Fruit fly (Drosophila melanogaster): ENCODE data around the gene betaTub85D.

The betaTub85D gene

DNA sequence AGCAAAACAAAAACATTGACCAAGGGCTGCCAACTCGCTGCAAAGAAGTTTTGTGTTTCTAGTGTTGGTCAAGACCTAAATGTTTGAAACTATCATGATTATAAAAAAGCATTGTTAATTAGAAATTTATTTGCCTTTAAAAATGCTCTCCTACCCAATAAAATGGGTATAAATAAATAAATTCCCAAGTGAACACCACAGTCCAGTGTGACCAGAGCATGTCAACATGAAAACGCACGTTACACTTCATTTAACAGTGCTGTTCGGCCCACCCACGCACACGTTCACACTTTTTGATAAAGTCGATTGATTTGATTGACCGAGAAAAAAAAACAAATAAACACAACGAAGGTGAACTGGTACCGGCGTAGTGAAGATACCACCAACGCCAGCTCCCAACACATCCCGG is 6.0 kb downstream of the betaTub85D start, which contains the start of the genes CG9356, BBIP1 and CG8135 (continued):
- no peak for TF ChIP-seq TFAM (GFP tag; optimal IDR thresholded peaks at IDR 0.05)
- TF ChIP-seq CG6689 (GFP tag; IDR thresholded peaks at IDR 0.05) = peak; percentile 67
- peak; percentile 54 for TF ChIP-seq BEAF-32 (GFP tag; optimal IDR thresholded peaks at IDR 0.05)
- TF ChIP-seq Dref (GFP tag; IDR thresholded peaks at IDR 0.05) = peak; percentile 43
- TF ChIP-seq CG1024 (GFP tag; IDR thresholded peaks at IDR 0.05) = peak; percentile 62; the same call in 1 of the 2 replicates
- no peak for TF ChIP-seq CG1529 (GFP tag; optimal IDR thresholded peaks at IDR 0.05)
- no peak; the same call in 2 of the 3 replicates for TF ChIP-seq croc (GFP tag; conservative IDR thresholded peaks at IDR 0.05)
- peak; percentile 54 for TF ChIP-seq nerfin-1 (tag; optimal IDR thresholded peaks at IDR 0.05)
- no peak for TF ChIP-seq lov (optimal IDR thresholded peaks at IDR 0.05)
- no peak for TF ChIP-seq lov (GFP tag; IDR thresholded peaks at IDR 0.05)
- TF ChIP-seq CG2712 (tag; optimal IDR thresholded peaks at IDR 0.05) = peak; percentile 79
- TF ChIP-seq sqz (GFP tag; optimal IDR thresholded peaks at IDR 0.05) = peak; percentile 81
- TF ChIP-seq Hey (tag; optimal IDR thresholded peaks at IDR 0.05) = no peak
- TF ChIP-seq CG7372 (GFP tag; IDR thresholded peaks at IDR 0.05) = peak; percentile 44
- TF ChIP-seq CG14050 (GFP tag; IDR thresholded peaks at IDR 0.05) = peak; percentile 41; the same call in 2 of the 3 replicates
- peak; percentile 35; the same call in 1 of the 2 replicates for TF ChIP-seq wor (GFP tag; IDR thresholded peaks at IDR 0.05)
- TF ChIP-seq Ada2b (GFP tag; IDR thresholded peaks at IDR 0.05) = peak; percentile 47; the same call in 1 of the 2 replicates
- TF ChIP-seq CG11456 (GFP tag; IDR thresholded peaks at IDR 0.05) = peak; percentile 75
- no peak for TF ChIP-seq gcm2 (GFP tag; optimal IDR thresholded peaks at IDR 0.05)
- peak; percentile 37; the same call in 1 of the 2 replicates for TF ChIP-seq ttk (GFP tag; IDR thresholded peaks at IDR 0.05)
- no peak for TF ChIP-seq sim (GFP tag; IDR thresholded peaks at IDR 0.05)
- peak; percentile 75 for TF ChIP-seq pum (GFP tag; optimal IDR thresholded peaks at IDR 0.05)
- TF ChIP-seq pros (GFP tag; optimal IDR thresholded peaks at IDR 0.05) = no peak
- TF ChIP-seq Hand (GFP tag; optimal IDR thresholded peaks at IDR 0.05) = no peak
- TF ChIP-seq bab2 (GFP tag; optimal IDR thresholded peaks at IDR 0.05) = peak; percentile 84
- TF ChIP-seq maf-S (GFP tag; optimal IDR thresholded peaks at IDR 0.05) = peak; percentile 77
- TF ChIP-seq chif (GFP tag; optimal IDR thresholded peaks at IDR 0.05) = peak; percentile 81 to 83
- peak; percentile 57; the same call in 1 of the 2 replicates for TF ChIP-seq unc-4 (GFP tag; IDR thresholded peaks at IDR 0.05; ENCODE audit: partially characterized antibody)
- no peak for TF ChIP-seq mld (GFP tag; IDR thresholded peaks at IDR 0.05; ENCODE audit: partially characterized antibody)
- peak; percentile 73 for TF ChIP-seq E2f2 (GFP tag; IDR thresholded peaks at IDR 0.05)
- TF ChIP-seq danr (GFP tag; IDR thresholded peaks at IDR 0.05) = no peak
- peak; percentile 69 for TF ChIP-seq Atf6 (GFP tag; IDR thresholded peaks at IDR 0.05)
- peak; percentile 73 for TF ChIP-seq en (GFP tag; optimal IDR thresholded peaks at IDR 0.05)
- TF ChIP-seq ems (GFP tag; optimal IDR thresholded peaks at IDR 0.05) = peak; percentile 80
- TF ChIP-seq YL-1 (GFP tag; optimal IDR thresholded peaks at IDR 0.05) = peak; percentile 96
- TF ChIP-seq tin (GFP tag; optimal IDR thresholded peaks at IDR 0.05) = peak; percentile 79
- TF ChIP-seq CG18764 (GFP tag; optimal IDR thresholded peaks at IDR 0.05) = peak; percentile 64
- TF ChIP-seq sna (GFP tag; IDR thresholded peaks at IDR 0.05; ENCODE audit: partially characterized antibody) = no peak
- peak; percentile 68; the same call in 1 of the 2 replicates for TF ChIP-seq sob (GFP tag; IDR thresholded peaks at IDR 0.05)
- TF ChIP-seq CG9215 (GFP tag; IDR thresholded peaks at IDR 0.05) = 0 out of 2 replicates have a peak, but pooled peaks have one; percentile 36
- TF ChIP-seq CG2678 (tag; optimal IDR thresholded peaks at IDR 0.05) = no peak
- TF ChIP-seq CG4360 (GFP tag; IDR thresholded peaks at IDR 0.05) = peak; percentile 36; the same call in 1 of the 2 replicates
- peak; percentile 81 for TF ChIP-seq CG12155 (GFP tag; optimal IDR thresholded peaks at IDR 0.05)
- peak; percentile 39 for TF ChIP-seq MTF-1 (GFP tag; optimal IDR thresholded peaks at IDR 0.05; ENCODE audit: borderline replicate concordance)
- peak in 1 of 2 experiments; percentile 67 for TF ChIP-seq bsh (GFP tag; optimal IDR thresholded peaks at IDR 0.05)
- peak; percentile 63 for TF ChIP-seq Atf3 (GFP tag; optimal IDR thresholded peaks at IDR 0.05)
- peak; percentile 66 for TF ChIP-seq CG18599 (GFP tag; optimal IDR thresholded peaks at IDR 0.05)
- TF ChIP-seq CG8765 (GFP tag; IDR thresholded peaks at IDR 0.05) = peak; percentile 40; the same call in 1 of the 2 replicates
- no peak for TF ChIP-seq CG10147 (GFP tag; optimal IDR thresholded peaks at IDR 0.05)
- TF ChIP-seq CG34224 (GFP tag; IDR thresholded peaks at IDR 0.05; ENCODE audit: partially characterized antibody) = no peak
- TF ChIP-seq Hsf (GFP tag; optimal IDR thresholded peaks at IDR 0.05) = peak; percentile 88

All from whole organism, embryonic.